Fruit fly (Drosophila melanogaster) whole organism, prepupa: ENCODE measurements around the gene CG33003.

Source experiments
- Blimp-1 ChIP-seq: fragments of 200-800 bp; sonication (Bioruptor generic); optimal IDR thresholded peaks from 3 replicates; lab custom pipeline; 2017; ENCODE audit warnings: missing biosample characterization, missing genetic modification characterization, mild to moderate bottlenecking, moderate library complexity, missing genetic modification reagents
- CG10631 ChIP-seq: fragments of 200-800 bp; sonication (Bioruptor generic); optimal IDR thresholded peaks from 2 replicates; lab custom pipeline; 2016; ENCODE audit warnings: missing biosample characterization, missing genetic modification characterization
- CG11294 ChIP-seq: fragments of 200-800 bp; sonication (Bioruptor generic); IDR thresholded peaks from 2 replicates; pipeline ENCODE4 v1.3.6; 2022; ENCODE audit warnings: missing biosample characterization, missing genetic modification characterization
- CG11762 ChIP-seq: fragments of 200-800 bp; sonication (Bioruptor generic); optimal IDR thresholded peaks from 3 replicates; lab custom pipeline; 2016; ENCODE audit warnings: missing biosample characterization, missing genetic modification characterization; ENCODE audit not compliant: insufficient read depth
- CG15336 ChIP-seq: fragments of 200-800 bp; sonication (Bioruptor generic); IDR thresholded peaks from 2 replicates; pipeline ENCODE4 v1.3.6; 2022; ENCODE audit warnings: missing biosample characterization, missing genetic modification characterization
- CG1621 ChIP-seq: fragments of 200-800 bp; sonication (Bioruptor generic); optimal IDR thresholded peaks from 3 replicates; lab custom pipeline; 2018; ENCODE audit warnings: missing biosample characterization, mild to moderate bottlenecking, missing genetic modification characterization
- CG16779 ChIP-seq: fragments of 200-800 bp; sonication (Bioruptor generic); optimal IDR thresholded peaks from 3 replicates; lab custom pipeline; 2017; ENCODE audit warnings: missing biosample characterization, mild to moderate bottlenecking, missing genetic modification characterization
- CG31627 ChIP-seq: fragments of 200-800 bp; sonication (Bioruptor generic); optimal IDR thresholded peaks from 3 replicates; lab custom pipeline; 2016; ENCODE audit warnings: missing biosample characterization, missing genetic modification characterization
- CG34406 ChIP-seq: fragments of 200-800 bp; sonication (Bioruptor generic); optimal IDR thresholded peaks from 3 replicates; lab custom pipeline; 2016; ENCODE audit warnings: missing biosample characterization, missing genetic modification characterization
- CG4318 ChIP-seq: fragments of 200-800 bp; sonication (Bioruptor generic); optimal IDR thresholded peaks from 3 replicates; lab custom pipeline; 2017; ENCODE audit warnings: missing biosample characterization, mild to moderate bottlenecking, missing genetic modification characterization
- CG6276 ChIP-seq: fragments of 200-800 bp; sonication (Bioruptor generic); optimal IDR thresholded peaks from 2 replicates; lab custom pipeline; 2017; ENCODE audit warnings: missing biosample characterization, mild to moderate bottlenecking, missing genetic modification characterization
- CG6854 ChIP-seq: fragments of 200-800 bp; sonication (Bioruptor generic); optimal IDR thresholded peaks from 2 replicates; lab custom pipeline; 2017; ENCODE audit warnings: missing biosample characterization, mild to moderate bottlenecking, missing genetic modification characterization
- CG7368 ChIP-seq: fragments of 200-800 bp; sonication (Bioruptor generic); optimal IDR thresholded peaks from 3 replicates; lab custom pipeline; 2016; ENCODE audit warnings: missing biosample characterization, missing genetic modification characterization
- CG8119 ChIP-seq: fragments of 200-800 bp; sonication (Bioruptor generic); IDR thresholded peaks from 3 replicates; pipeline ENCODE4 v1.3.6; 2022; ENCODE audit warnings: missing biosample characterization, missing genetic modification characterization
- CG8319 ChIP-seq: fragments of 200-800 bp; sonication (Bioruptor generic); optimal IDR thresholded peaks from 3 replicates; lab custom pipeline; 2016; ENCODE audit warnings: missing biosample characterization, missing genetic modification characterization
- CG8632 ChIP-seq: fragments of 200-800 bp; sonication (Bioruptor generic); optimal IDR thresholded peaks from 3 replicates; lab custom pipeline; 2016; ENCODE audit warnings: missing biosample characterization, missing genetic modification characterization
- CG9139 ChIP-seq: fragments of 200-800 bp; sonication (Bioruptor generic); optimal IDR thresholded peaks from 3 replicates; lab custom pipeline; 2017; ENCODE audit warnings: missing biosample characterization, mild to moderate bottlenecking, missing genetic modification characterization
- Eip75B ChIP-seq: fragments of 200-800 bp; sonication (Bioruptor generic); optimal IDR thresholded peaks from 3 replicates; lab custom pipeline; 2016; ENCODE audit warnings: missing biosample characterization, missing genetic modification characterization
- Eip93F ChIP-seq: fragments of 200-800 bp; sonication (Bioruptor generic); optimal IDR thresholded peaks from 2 replicates; lab custom pipeline; 2016; ENCODE audit warnings: missing biosample characterization, mild to moderate bottlenecking, missing genetic modification characterization
- Ets21C ChIP-seq: fragments of 200-800 bp; sonication (Bioruptor generic); optimal IDR thresholded peaks from 3 replicates; lab custom pipeline; 2016; ENCODE audit warnings: missing biosample characterization, missing genetic modification characterization
- Gug ChIP-seq: fragments of 200-800 bp; sonication (Bioruptor generic); IDR thresholded peaks from 2 replicates; pipeline ENCODE4 v1.3.6; 2022; ENCODE audit warnings: missing biosample characterization, missing genetic modification characterization
- Hr4 ChIP-seq: fragments of 200-800 bp; sonication (Bioruptor generic); optimal IDR thresholded peaks from 3 replicates; lab custom pipeline; 2016; ENCODE audit warnings: missing biosample characterization, missing genetic modification characterization
- Lpt ChIP-seq: fragments of 200-800 bp; sonication (Bioruptor generic); optimal IDR thresholded peaks from 3 replicates; lab custom pipeline; 2016; ENCODE audit warnings: missing biosample characterization, missing genetic modification characterization
- Met ChIP-seq: fragments of 200-800 bp; sonication (Bioruptor generic); optimal IDR thresholded peaks from 3 replicates; lab custom pipeline; 2016; ENCODE audit warnings: missing biosample characterization, missing genetic modification characterization
- OdsH ChIP-seq: fragments of 200-800 bp; sonication (Bioruptor generic); optimal IDR thresholded peaks from 3 replicates; lab custom pipeline; 2016; ENCODE audit warnings: missing biosample characterization, missing genetic modification characterization
- Sox102F ChIP-seq: fragments of 200-800 bp; sonication (Bioruptor generic); optimal IDR thresholded peaks from 2 replicates; lab custom pipeline; 2016; ENCODE audit warnings: missing biosample characterization, mild to moderate bottlenecking, missing genetic modification characterization
- Sox14 ChIP-seq: fragments of 200-800 bp; sonication (Bioruptor generic); optimal IDR thresholded peaks from 3 replicates; lab custom pipeline; 2016; ENCODE audit warnings: missing biosample characterization, missing genetic modification characterization
- achi ChIP-seq: fragments of 200-800 bp; sonication (Bioruptor generic); optimal IDR thresholded peaks from 3 replicates; lab custom pipeline; 2016; ENCODE audit warnings: missing biosample characterization, missing genetic modification characterization
- acj6 ChIP-seq: fragments of 200-800 bp; sonication (Bioruptor generic); optimal IDR thresholded peaks from 3 replicates; lab custom pipeline; 2016; ENCODE audit warnings: missing biosample characterization, missing genetic modification characterization
- dac ChIP-seq: fragments of 200-800 bp; sonication (Bioruptor generic); optimal IDR thresholded peaks from 2 replicates; lab custom pipeline; 2017; ENCODE audit warnings: missing biosample characterization, mild to moderate bottlenecking, missing genetic modification characterization
- eg ChIP-seq: fragments of 200-800 bp; sonication (Bioruptor generic); IDR thresholded peaks from 3 replicates; pipeline ENCODE4 v1.3.6; 2022; ENCODE audit warnings: missing biosample characterization, missing genetic modification characterization
- fd59A ChIP-seq: fragments of 200-800 bp; sonication (Bioruptor generic); optimal IDR thresholded peaks from 2 replicates; lab custom pipeline; 2017; ENCODE audit warnings: missing biosample characterization, mild to moderate bottlenecking, missing genetic modification characterization, missing genetic modification reagents
- fd85E ChIP-seq: fragments of 200-800 bp; sonication (Bioruptor generic); optimal IDR thresholded peaks from 3 replicates; lab custom pipeline; 2016; ENCODE audit warnings: missing biosample characterization, missing genetic modification characterization
- fkh ChIP-seq: fragments of 200-800 bp; sonication (Bioruptor generic); optimal IDR thresholded peaks from 3 replicates; lab custom pipeline; 2017; ENCODE audit warnings: missing biosample characterization, mild to moderate bottlenecking, missing genetic modification characterization, moderate library complexity
- net ChIP-seq: fragments of 200-800 bp; sonication (Bioruptor generic); optimal IDR thresholded peaks from 3 replicates; lab custom pipeline; 2016; ENCODE audit warnings: missing biosample characterization, missing genetic modification characterization
- salr ChIP-seq, 2 experiments: fragments of 200-800 bp; sonication (Bioruptor generic); optimal IDR thresholded peaks; 3 replicates each; lab custom pipeline; 2016 to 2018; ENCODE audit warnings: missing biosample characterization in 2 of 2, missing genetic modification characterization in 2 of 2, mild to moderate bottlenecking in 1 of 2
- ss ChIP-seq, 2 experiments: fragments of 200-800 bp; sonication (Bioruptor generic); optimal IDR thresholded peaks; 2 replicates in 1 of 2; 3 replicates in 1 of 2; lab custom pipeline; 2017 to 2018; ENCODE audit warnings: mild to moderate bottlenecking in 2 of 2, missing biosample characterization in 2 of 2, missing genetic modification characterization in 2 of 2, moderate library complexity in 1 of 2
- svp ChIP-seq: fragments of 200-800 bp; sonication (Bioruptor generic); peaks from one replicate; lab custom pipeline; 2016; ENCODE audit warnings: missing biosample characterization, missing genetic modification characterization
- topi ChIP-seq: fragments of 200-800 bp; sonication (Bioruptor generic); optimal IDR thresholded peaks from 3 replicates; lab custom pipeline; 2016; ENCODE audit warnings: missing biosample characterization, missing genetic modification characterization

Gene CG33003

DNA sequence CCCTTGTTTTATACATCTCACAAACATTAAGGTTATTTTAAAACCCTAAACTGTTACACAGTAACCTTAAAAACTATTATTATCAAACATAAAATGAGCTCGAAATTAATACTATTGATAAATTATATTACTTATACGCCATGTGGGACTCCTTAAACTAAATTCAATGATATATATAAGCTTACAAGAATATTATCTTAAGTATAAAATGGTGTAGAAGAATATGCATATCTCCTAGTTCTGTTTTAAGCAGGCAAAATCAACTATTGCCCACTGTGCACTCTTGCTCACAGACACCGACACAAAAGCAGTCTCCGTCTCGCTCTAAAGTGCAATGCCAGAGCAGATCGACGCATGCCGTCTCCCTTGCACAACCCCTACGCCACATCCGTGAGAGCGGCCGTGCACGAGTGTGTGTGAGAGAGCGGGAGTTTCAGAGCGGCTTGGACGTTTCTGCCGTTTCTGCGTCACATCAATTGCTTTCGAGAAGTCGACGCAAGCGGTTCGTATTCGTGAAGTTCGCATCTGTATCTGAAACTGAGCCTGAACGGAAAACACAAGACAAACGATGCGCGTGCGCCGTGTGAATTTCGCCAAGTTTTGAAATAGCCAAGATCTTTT, 29.1 kb upstream of the CG33003 start (continued):
- TF ChIP-seq fd85E (GFP tag; lab: Kevin White, UChicago) (peak; percentile 11), salr (GFP tag; optimal IDR thresholded peaks at IDR 0.05; lab: Kevin White, UChicago) (peak in 1 of 2 experiments; percentile 45), ss (GFP tag; optimal IDR thresholded peaks at IDR 0.05; lab: Kevin White, UChicago) (peak; percentile 51 to 56), net (GFP tag; lab: Kevin White, UChicago) (peak; percentile 66), achi (GFP tag; lab: Kevin White, UChicago) (peak; percentile 70), topi (GFP tag; lab: Kevin White, UChicago) (peak; percentile 68), CG8632 (GFP tag; lab: Kevin White, UChicago) (peak; percentile 67), CG1621 (tag; lab: Kevin White, UChicago) (peak; percentile 55), dac (GFP tag; lab: Kevin White, UChicago) (no peak), CG7368 (GFP tag; lab: Kevin White, UChicago) (peak; percentile 10), Hr4 (GFP tag; lab: Kevin White, UChicago) (peak; percentile 59), CG16779 (no peak), fkh (GFP tag; lab: Kevin White, UChicago) (peak; percentile 4), acj6 (GFP tag; lab: Kevin White, UChicago) (peak; percentile 60), CG15336 (GFP tag; lab: Robert Waterston, UW) (peak; percentile 69), CG11294 (GFP tag; lab: Robert Waterston, UW) (peak; percentile 19; the same call in 1 of the 2 replicates), CG11762 (GFP tag; lab: Kevin White, UChicago) (peak; percentile 15), Sox14 (GFP tag; lab: Kevin White, UChicago) (peak; percentile 76), Blimp-1 (GFP tag; lab: Kevin White, UChicago) (peak; percentile 36), OdsH (GFP tag; lab: Kevin White, UChicago) (peak; percentile 53), Sox102F (GFP tag; lab: Kevin White, UChicago) (peak; percentile 79), CG34406 (peak; percentile 77), Met (GFP tag; lab: Kevin White, UChicago) (peak; percentile 73), eg (GFP tag; lab: Robert Waterston, UW) (peak; percentile 61), fd59A (GFP tag; lab: Kevin White, UChicago) (no peak), Ets21C (GFP tag; lab: Kevin White, UChicago) (peak; percentile 27), CG8319 (peak; percentile 11), CG6276 (GFP tag; lab: Kevin White, UChicago) (peak; percentile 67), Eip93F (GFP tag; lab: Kevin White, UChicago) (peak; percentile 35), CG6854 (GFP tag; lab: Kevin White, UChicago) (peak; percentile 71), CG8119 (peak; percentile 80), CG9139 (GFP tag; lab: Kevin White, UChicago) (peak; percentile 45), Lpt (GFP tag; lab: Kevin White, UChicago) (peak; percentile 61), Eip75B (peak; percentile 55), CG31627 (GFP tag; lab: Kevin White, UChicago) (peak; percentile 29), Gug (GFP tag; lab: Robert Waterston, UW) (no peak), CG4318 (peak; percentile 2)

dm6 chr2L:4372802-4373570, 27.8 kb upstream of the CG33003 start:
- TF ChIP-seq CG10631 (GFP tag; lab: Kevin White, UChicago) (no peak), fkh (GFP tag; lab: Kevin White, UChicago) (peak; percentile 29), svp (GFP tag; lab: Kevin White, UChicago) (peak; percentile 25)
